Fruit fly (Drosophila melanogaster): Measurements from ENCODE around the gene srp.

dm6 chr3R:16022005-16022404, 36.1 kb downstream of the srp start:
- TF ChIP-seq Ets98B (GFP tag; IDR thresholded peaks at IDR 0.05) (no peak), CG34367 (tag; optimal IDR thresholded peaks at IDR 0.05) (no peak), fd96Ca (GFP tag; IDR thresholded peaks at IDR 0.05) (no peak), EcR (GFP tag; optimal IDR thresholded peaks at IDR 0.05) (no peak), gl (tag; optimal IDR thresholded peaks at IDR 0.05) (no peak), CG32121 (GFP tag; IDR thresholded peaks at IDR 0.05) (no peak), CG8159 (tag; optimal IDR thresholded peaks at IDR 0.05) (no peak), CG13204 (GFP tag; optimal IDR thresholded peaks at IDR 0.05) (no peak), CG14655 (GFP tag; optimal IDR thresholded peaks at IDR 0.05) (no peak)
